Worm (Caenorhabditis elegans) whole organism, young adult: ENCODE results near the gene srj-27.

Experiments used
- F22D6.2 ChIP-seq: sonication (generic microtip); optimal IDR thresholded peaks from 2 replicates; lab custom pipeline; 2016; ENCODE audit warnings: mild to moderate bottlenecking, missing genetic modification characterization, missing compliant biosample characterization
- F23B12.7 ChIP-seq: sonication (generic microtip); optimal IDR thresholded peaks from 2 replicates; lab custom pipeline; 2017; ENCODE audit warnings: missing genetic modification characterization, mild to moderate bottlenecking, missing compliant biosample characterization, antibody characterized with exemption, moderate library complexity; ENCODE audit not compliant: insufficient read depth
- ZK185.1 ChIP-seq: sonication (generic microtip); optimal IDR thresholded peaks from 2 replicates; lab custom pipeline; 2016; ENCODE audit warnings: mild to moderate bottlenecking, missing genetic modification characterization, missing compliant biosample characterization; ENCODE audit not compliant: poor library complexity, severe bottlenecking
- cebp-1 ChIP-seq, 2 experiments: fragments of 200-800 bp in 1 of 2; sonication (Bioruptor generic) in 1 of 2; sonication (generic microtip) in 1 of 2; IDR thresholded peaks in 1 of 2; optimal IDR thresholded peaks in 1 of 2; 2 replicates each; pipeline versions ENCODE4 v1.3.6 to Lab custom; 2017 to 2022; ENCODE audit warnings: missing compliant biosample characterization in 2 of 2, missing genetic modification characterization in 2 of 2, mild to moderate bottlenecking in 1 of 2, missing genetic modification reagents in 1 of 2, moderate library complexity in 1 of 2
- ceh-79 ChIP-seq: sonication (generic microtip); optimal IDR thresholded peaks from 2 replicates; lab custom pipeline; 2017; ENCODE audit warnings: mild to moderate bottlenecking, missing genetic modification characterization, missing compliant biosample characterization
- chd-7 ChIP-seq: sonication (generic microtip); optimal IDR thresholded peaks from 2 replicates; lab custom pipeline; 2016; ENCODE audit warnings: mild to moderate bottlenecking, missing genetic modification characterization, moderate library complexity, missing compliant biosample characterization
- egrh-3 ChIP-seq: fragments of 200-800 bp; sonication (Bioruptor generic); IDR thresholded peaks from 2 replicates; pipeline ENCODE4 v1.3.6; 2022; ENCODE audit warnings: missing genetic modification reagents, missing genetic modification characterization, missing compliant biosample characterization
- him-1 ChIP-seq: sonication (generic microtip); optimal IDR thresholded peaks from 2 replicates; lab custom pipeline; 2016; ENCODE audit warnings: missing genotype, missing genetic modification reagents, missing genetic modification characterization, missing compliant biosample characterization
- madf-6 ChIP-seq: fragments of 200-800 bp; sonication (Bioruptor generic); IDR thresholded peaks from 2 replicates; pipeline ENCODE4 v1.3.6; 2022; ENCODE audit warnings: missing genetic modification reagents, missing genetic modification characterization, missing compliant biosample characterization
- madf-8 ChIP-seq: fragments of 200-800 bp; sonication (Bioruptor generic); conservative IDR thresholded peaks from 2 replicates; pipeline ENCODE4 v1.3.6; 2022; ENCODE audit warnings: missing genetic modification reagents, missing genetic modification characterization, missing compliant biosample characterization
- rec-8 ChIP-seq, 2 experiments: sonication (generic microtip); optimal IDR thresholded peaks; 2 replicates each; lab custom pipeline; 2016; ENCODE audit warnings: mild to moderate bottlenecking in 2 of 2, missing genetic modification characterization in 2 of 2, missing genetic modification reagents in 2 of 2, missing genotype in 2 of 2, missing biosample characterization in 1 of 2, missing compliant biosample characterization in 1 of 2, moderate library complexity in 1 of 2
- snpc-1.3 ChIP-seq: sonication (generic microtip); optimal IDR thresholded peaks from 2 replicates; lab custom pipeline; 2017; ENCODE audit warnings: missing genetic modification characterization, mild to moderate bottlenecking, missing compliant biosample characterization, antibody characterized with exemption, moderate library complexity, missing genotype, missing genetic modification reagents; ENCODE audit not compliant: insufficient read depth
- snpc-3.4 ChIP-seq: sonication (generic microtip); optimal IDR thresholded peaks from 2 replicates; lab custom pipeline; 2017; ENCODE audit warnings: missing genetic modification characterization, mild to moderate bottlenecking, missing compliant biosample characterization, antibody characterized with exemption, moderate library complexity, missing genotype, missing genetic modification reagents
- snpc-4 ChIP-seq, 5 experiments: fragments of 150-350 bp in 1 of 5; sonication (generic microtip) in 4 of 5; optimal IDR thresholded peaks; 2 replicates each; lab custom pipeline; 2014 to 2018; ENCODE audit warnings: missing genetic modification characterization in 5 of 5, missing biosample characterization in 3 of 5, antibody characterized with exemption in 2 of 5, mild to moderate bottlenecking in 2 of 5, missing compliant biosample characterization in 2 of 5, missing genotype in 2 of 5, moderate library complexity in 2 of 5, missing genetic modification reagents in 1 of 5

The srj-27 gene

ce11 chrV:15082291-15082690 is 45.0 kb downstream of the srj-27 start, which contains the start of the genes C01G10.10 and C01G10.9 (continued):
- TF ChIP-seq madf-8 (GFP tag; lab: Robert Waterston, UW) (no peak), him-1 (tag; lab: Kevin White, UChicago) (peak; percentile 28), F23B12.7 (tag; lab: Kevin White, UChicago) (peak; percentile 16), madf-6 (GFP tag; lab: Robert Waterston, UW) (peak; percentile 54), snpc-4 (GFP tag; optimal IDR thresholded peaks at IDR 0.05; lab: Kevin White, UChicago) (no peak), snpc-4 (tag; optimal IDR thresholded peaks at IDR 0.05; lab: Kevin White, UChicago) (peak in 2 of 4 experiments; percentile 32 to 54), cebp-1 (GFP tag; IDR thresholded peaks at IDR 0.05; lab: Robert Waterston, UW) (no peak), cebp-1 (tag; optimal IDR thresholded peaks at IDR 0.05; lab: Kevin White, UChicago) (peak; percentile 31), rec-8 (tag; optimal IDR thresholded peaks at IDR 0.05; lab: Kevin White, UChicago) (peak; percentile 28 to 34), snpc-1.3 (tag; lab: Kevin White, UChicago) (no peak), snpc-3.4 (tag; lab: Kevin White, UChicago) (peak; percentile 18), ZK185.1 (tag; lab: Kevin White, UChicago) (peak; percentile 76), F22D6.2 (tag; lab: Kevin White, UChicago) (peak; percentile 8)

DNA sequence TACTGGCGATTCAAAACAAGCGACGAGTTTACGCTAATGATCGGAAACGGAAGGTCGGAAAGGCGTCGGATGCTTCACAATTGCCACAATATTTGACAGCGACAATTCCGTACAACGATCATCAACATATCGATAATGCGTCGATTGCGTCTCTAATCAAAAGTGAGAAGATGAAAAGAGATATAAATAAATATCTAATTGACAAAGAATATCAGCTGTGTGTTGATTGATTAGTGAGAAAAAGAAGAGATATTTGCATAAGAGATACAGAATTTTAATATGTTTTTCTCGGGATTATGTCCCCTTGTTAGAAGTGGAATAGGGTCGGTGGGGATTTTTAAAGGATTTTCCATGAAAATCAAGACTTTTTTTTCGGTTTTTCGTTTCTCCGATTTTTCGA is 48.8 kb downstream of the srj-27 start:
- TF ChIP-seq chd-7 (tag; lab: Kevin White, UChicago) (no peak), egrh-3 (no peak), ceh-79 (tag; lab: Kevin White, UChicago) (no peak)
